Worm (Caenorhabditis elegans) whole organism, L3 larva: ENCODE data around the gene srz-5.

Source experiments
- egl-27 ChIP-seq: sonication (generic microtip); optimal IDR thresholded peaks from 4 replicates; lab custom pipeline; 2017; ENCODE audit warnings: missing biosample characterization, missing genetic modification reagents, missing genetic modification characterization
- elt-1 ChIP-seq: fragments of 150-350 bp; optimal IDR thresholded peaks from 2 replicates; lab custom pipeline; 2014; ENCODE audit warnings: missing biosample characterization, missing genetic modification characterization
- fkh-2 ChIP-seq: fragments of 150-350 bp; optimal IDR thresholded peaks from 2 replicates; lab custom pipeline; 2014; ENCODE audit warnings: missing biosample characterization, missing genetic modification reagents, missing genetic modification characterization
- nhr-11 ChIP-seq: fragments of 150-350 bp; optimal IDR thresholded peaks from 2 replicates; lab custom pipeline; 2014; ENCODE audit warnings: missing biosample characterization, missing genetic modification characterization
- nhr-237 ChIP-seq: fragments of 150-350 bp; optimal IDR thresholded peaks from 2 replicates; lab custom pipeline; 2014; ENCODE audit warnings: missing biosample characterization, missing genetic modification characterization
- sea-2 ChIP-seq: fragments of 150-350 bp; sonication (generic microtip); optimal IDR thresholded peaks from 4 replicates; lab custom pipeline; 2014; ENCODE audit warnings: missing biosample characterization, missing genetic modification reagents, missing genetic modification characterization
- snpc-4 ChIP-seq: fragments of 150-350 bp; optimal IDR thresholded peaks from 2 replicates; lab custom pipeline; 2014; ENCODE audit warnings: missing biosample characterization, missing genetic modification characterization
- unc-39 ChIP-seq: sonication (generic microtip); optimal IDR thresholded peaks from 4 replicates; lab custom pipeline; 2017; ENCODE audit warnings: missing biosample characterization, missing genetic modification characterization
- unc-62 ChIP-seq: fragments of 150-350 bp; sonication (generic microtip); optimal IDR thresholded peaks from 4 replicates; lab custom pipeline; 2014; ENCODE audit warnings: missing biosample characterization, missing genetic modification reagents, missing genetic modification characterization
- zag-1 ChIP-seq: fragments of 150-350 bp; optimal IDR thresholded peaks from 2 replicates; lab custom pipeline; 2014; ENCODE audit warnings: missing biosample characterization, missing genetic modification characterization
- ztf-11 ChIP-seq: fragments of 150-350 bp; optimal IDR thresholded peaks from 2 replicates; lab custom pipeline; 2014; ENCODE audit warnings: missing biosample characterization, missing genetic modification characterization
- ztf-4 ChIP-seq: fragments of 150-350 bp; optimal IDR thresholded peaks from 2 replicates; lab custom pipeline; 2014; ENCODE audit warnings: missing biosample characterization, missing genetic modification characterization

ce11 chrII:3476536-3476935 is 38.0 kb downstream of the srz-5 start:
- TF ChIP-seq sea-2 (GFP tag; lab: Kevin White, UChicago): no peak
- no peak for TF ChIP-seq fkh-2
- TF ChIP-seq zag-1 (tag; lab: Kevin White, UChicago): no peak
- TF ChIP-seq nhr-11 (tag; lab: Kevin White, UChicago): no peak
- no peak for TF ChIP-seq ztf-4
- TF ChIP-seq snpc-4 (tag; lab: Kevin White, UChicago): no peak
- no peak for TF ChIP-seq unc-39
- TF ChIP-seq nhr-237 (tag; lab: Kevin White, UChicago): no peak
- TF ChIP-seq elt-1 (tag; lab: Kevin White, UChicago): no peak
- TF ChIP-seq ztf-11 (tag; lab: Kevin White, UChicago): no peak
- no peak for TF ChIP-seq egl-27 (tag; lab: Kevin White, UChicago)
- TF ChIP-seq unc-62 (GFP tag; lab: Kevin White, UChicago): no peak
